Worm (Caenorhabditis elegans) whole organism, late embryonic: ENCODE data around the gene lec-5.

ENCODE experiments used
- F13H6.1 ChIP-seq: sonication (generic microtip); optimal IDR thresholded peaks from 2 replicates; lab custom pipeline; 2016; ENCODE audit warnings: missing genetic modification characterization, missing compliant biosample characterization
- ama-1 ChIP-seq: fragments of 150-350 bp; optimal IDR thresholded peaks from 2 replicates; lab custom pipeline; 2014
- ets-4 ChIP-seq: sonication (generic microtip); optimal IDR thresholded peaks from 2 replicates; lab custom pipeline; 2016; ENCODE audit warnings: missing genetic modification characterization, missing compliant biosample characterization
- fkh-10 ChIP-seq: fragments of 150-350 bp; optimal IDR thresholded peaks from 2 replicates; lab custom pipeline; 2014; ENCODE audit warnings: missing biosample characterization, missing genetic modification reagents, missing genetic modification characterization
- sox-4 ChIP-seq: sonication (generic microtip); optimal IDR thresholded peaks from 2 replicates; lab custom pipeline; 2017; ENCODE audit warnings: mild to moderate bottlenecking, missing genetic modification characterization, inconsistent platforms, missing compliant biosample characterization
- tbx-2 ChIP-seq: sonication (generic microtip); optimal IDR thresholded peaks from 2 replicates; lab custom pipeline; 2016; ENCODE audit warnings: missing genetic modification characterization, missing compliant biosample characterization
- unc-86 ChIP-seq: sonication (generic microtip); optimal IDR thresholded peaks from 2 replicates; lab custom pipeline; 2016; ENCODE audit warnings: missing genetic modification characterization, missing compliant biosample characterization

ce11 chrII:5818298-5818697, 22.6 kb downstream of the lec-5 start, which contains the start of gene ZK1248.4:
- TF ChIP-seq tbx-2 (tag; lab: Kevin White, UChicago) (no peak), fkh-10 (GFP tag; lab: Kevin White, UChicago) (no peak), unc-86 (tag; lab: Kevin White, UChicago) (no peak), sox-4 (tag; lab: Kevin White, UChicago) (no peak), ets-4 (no peak), F13H6.1 (no peak), ama-1 (lab: Kevin White, UChicago) (no peak)
